Comparison of ENCODE assay signal across 1 fruit fly cellular context in genomic region chr2L:14160887-14161286, dm6.
TF ChIP-seq lines count a peak whose summit lies in the region.

No protein-coding gene starts in this region.

TF ChIP-seq in whole organism, embryonic, 481 proteins besides CTCF, POLR2A, EP300 and RAD21 (continued from another document and continues in another):
- TF ChIP-seq Poxn (GFP tag; IDR thresholded peaks at IDR 0.05; lab: Robert Waterston, UW) (no peak), ttk (GFP tag; IDR thresholded peaks at IDR 0.05; lab: Robert Waterston, UW) (no peak), wor (GFP tag; IDR thresholded peaks at IDR 0.05; lab: Robert Waterston, UW) (no peak), CG17359 (tag; optimal IDR thresholded peaks at IDR 0.05; lab: Kevin White, UChicago) (peak; percentile 34), CG10654 (GFP tag; optimal IDR thresholded peaks at IDR 0.05; lab: Kevin White, UChicago) (no peak), MESR4 (GFP tag; optimal IDR thresholded peaks at IDR 0.05; lab: Kevin White, UChicago) (no peak), CG4328 (GFP tag; optimal IDR thresholded peaks at IDR 0.05; lab: Kevin White, UChicago) (no peak), CG6683 (GFP tag; optimal IDR thresholded peaks at IDR 0.05; lab: Kevin White, UChicago) (no peak), cad (GFP tag; optimal IDR thresholded peaks at IDR 0.05; lab: Kevin White, UChicago) (no peak), CG34422 (GFP tag; IDR thresholded peaks at IDR 0.05; lab: Robert Waterston, UW) (no peak), HLH4C (GFP tag; IDR thresholded peaks at IDR 0.05; lab: Robert Waterston, UW; ENCODE audit: partially characterized antibody) (no peak), CG3995 (GFP tag; optimal IDR thresholded peaks at IDR 0.05; lab: Kevin White, UChicago) (no peak), amos (GFP tag; IDR thresholded peaks at IDR 0.05; lab: Robert Waterston, UW; ENCODE audit: partially characterized antibody) (peak; percentile 68), vvl (GFP tag; IDR thresholded peaks at IDR 0.05; lab: Robert Waterston, UW) (no peak; the same call in 1 of the 2 replicates), CG33213 (GFP tag; optimal IDR thresholded peaks at IDR 0.05; lab: Kevin White, UChicago) (no peak), CG15696 (tag; optimal IDR thresholded peaks at IDR 0.05; lab: Kevin White, UChicago) (peak; percentile 48), CG13894 (tag; optimal IDR thresholded peaks at IDR 0.05; lab: Kevin White, UChicago) (peak; percentile 18), CG6654 (GFP tag; optimal IDR thresholded peaks at IDR 0.05; lab: Kevin White, UChicago) (no peak), Xbp1 (GFP tag; optimal IDR thresholded peaks at IDR 0.05; lab: Kevin White, UChicago) (peak; percentile 60), Gug (GFP tag; IDR thresholded peaks at IDR 0.05; lab: Robert Waterston, UW) (no peak), dati (GFP tag; IDR thresholded peaks at IDR 0.05; lab: Robert Waterston, UW) (0 out of 2 replicates have a peak, but pooled peaks have one; percentile 19), YL-1 (GFP tag; optimal IDR thresholded peaks at IDR 0.05; lab: Kevin White, UChicago) (no peak), CG30431 (GFP tag; optimal IDR thresholded peaks at IDR 0.05; lab: Kevin White, UChicago) (no peak), CG15269 (tag; optimal IDR thresholded peaks at IDR 0.05; lab: Kevin White, UChicago) (no peak), D19B (GFP tag; optimal IDR thresholded peaks at IDR 0.05; lab: Kevin White, UChicago) (no peak), prd (optimal IDR thresholded peaks at IDR 0.05; lab: Kevin White, UChicago) (no peak), prd (GFP tag; IDR thresholded peaks at IDR 0.05; lab: Robert Waterston, UW) (peak; percentile 43; the same call in 2 of the 3 replicates), CG11723 (GFP tag; optimal IDR thresholded peaks at IDR 0.05; lab: Kevin White, UChicago) (no peak), CG6765 (GFP tag; optimal IDR thresholded peaks at IDR 0.05; lab: Kevin White, UChicago) (no peak), Elba2 (GFP tag; optimal IDR thresholded peaks at IDR 0.05; lab: Kevin White, UChicago) (no peak), CG10979 (tag; optimal IDR thresholded peaks at IDR 0.05; lab: Kevin White, UChicago) (peak; percentile 84), CG12104 (GFP tag; optimal IDR thresholded peaks at IDR 0.05; lab: Kevin White, UChicago) (no peak), CG14050 (GFP tag; IDR thresholded peaks at IDR 0.05; lab: Robert Waterston, UW) (no peak), CG11696 (GFP tag; IDR thresholded peaks at IDR 0.05; lab: Robert Waterston, UW) (no peak), CG6689 (GFP tag; IDR thresholded peaks at IDR 0.05; lab: Robert Waterston, UW) (no peak), luna (GFP tag; optimal IDR thresholded peaks at IDR 0.05; lab: Kevin White, UChicago) (no peak), pnt (GFP tag; optimal IDR thresholded peaks at IDR 0.05; lab: Kevin White, UChicago) (peak; percentile 33), pfk (GFP tag; optimal IDR thresholded peaks at IDR 0.05; lab: Kevin White, UChicago) (no peak), CG1602 (GFP tag; optimal IDR thresholded peaks at IDR 0.05; lab: Kevin White, UChicago) (no peak), trh (GFP tag; optimal IDR thresholded peaks at IDR 0.05; lab: Kevin White, UChicago) (no peak), ERR (GFP tag; optimal IDR thresholded peaks at IDR 0.05; lab: Kevin White, UChicago) (no peak), CG9609 (GFP tag; optimal IDR thresholded peaks at IDR 0.05; lab: Kevin White, UChicago) (peak; percentile 5), CG16813 (GFP tag; IDR thresholded peaks at IDR 0.05; lab: Robert Waterston, UW; ENCODE audit: partially characterized antibody) (peak; percentile 62; the same call in 2 of the 3 replicates), Dbx (GFP tag; IDR thresholded peaks at IDR 0.05; lab: Robert Waterston, UW) (no peak), PHDP (tag; optimal IDR thresholded peaks at IDR 0.05; lab: Kevin White, UChicago) (no peak), CG18764 (GFP tag; optimal IDR thresholded peaks at IDR 0.05; lab: Kevin White, UChicago) (no peak), Doc2 (GFP tag; IDR thresholded peaks at IDR 0.05; lab: Robert Waterston, UW) (no peak), repo (GFP tag; optimal IDR thresholded peaks at IDR 0.05; lab: Kevin White, UChicago) (no peak), nmo (GFP tag; optimal IDR thresholded peaks at IDR 0.05; lab: Kevin White, UChicago) (peak; percentile 35), usp (GFP tag; optimal IDR thresholded peaks at IDR 0.05; lab: Kevin White, UChicago) (no peak), CG18619 (GFP tag; optimal IDR thresholded peaks at IDR 0.05; lab: Kevin White, UChicago) (no peak), Hr3 (GFP tag; optimal IDR thresholded peaks at IDR 0.05; lab: Kevin White, UChicago) (peak; percentile 30), tap (tag; optimal IDR thresholded peaks at IDR 0.05; lab: Kevin White, UChicago) (no peak), Abd-B (GFP tag; optimal IDR thresholded peaks at IDR 0.05; lab: Kevin White, UChicago) (no peak), CG13123 (GFP tag; optimal IDR thresholded peaks at IDR 0.05; lab: Kevin White, UChicago) (no peak), CG11456 (GFP tag; IDR thresholded peaks at IDR 0.05; lab: Robert Waterston, UW) (peak; percentile 74; the same call in 2 of the 3 replicates), ftz-f1 (GFP tag; optimal IDR thresholded peaks at IDR 0.05; lab: Kevin White, UChicago) (no peak), CG10274 (GFP tag; optimal IDR thresholded peaks at IDR 0.05; lab: Kevin White, UChicago) (no peak), BEAF-32 (GFP tag; optimal IDR thresholded peaks at IDR 0.05; lab: Kevin White, UChicago) (no peak), CG10366 (GFP tag; IDR thresholded peaks at IDR 0.05; lab: Robert Waterston, UW) (no peak), CG8290 (GFP tag; optimal IDR thresholded peaks at IDR 0.05; lab: Kevin White, UChicago) (no peak), CG8290 (tag; optimal IDR thresholded peaks at IDR 0.05; lab: Kevin White, UChicago) (no peak), E2f2 (GFP tag; IDR thresholded peaks at IDR 0.05; lab: Robert Waterston, UW) (0 out of 2 replicates have a peak, but pooled peaks have one; percentile 7), gsb-n (tag; optimal IDR thresholded peaks at IDR 0.05; lab: Kevin White, UChicago) (no peak), CG7987 (GFP tag; optimal IDR thresholded peaks at IDR 0.05; lab: Kevin White, UChicago) (no peak), CG42726 (GFP tag; IDR thresholded peaks at IDR 0.05; lab: Robert Waterston, UW; ENCODE audit: partially characterized antibody) (peak; percentile 79), Hr78 (GFP tag; optimal IDR thresholded peaks at IDR 0.05; lab: Kevin White, UChicago) (no peak), CG11085 (GFP tag; IDR thresholded peaks at IDR 0.05; lab: Robert Waterston, UW) (no peak), seq (GFP tag; IDR thresholded peaks at IDR 0.05; lab: Robert Waterston, UW) (no peak), ato (GFP tag; IDR thresholded peaks at IDR 0.05; lab: Robert Waterston, UW; ENCODE audit: partially characterized antibody) (no peak), CG34224 (GFP tag; IDR thresholded peaks at IDR 0.05; lab: Robert Waterston, UW; ENCODE audit: partially characterized antibody) (no peak), hth (optimal IDR thresholded peaks at IDR 0.05; lab: Kevin White, UChicago) (no peak), CG10147 (GFP tag; optimal IDR thresholded peaks at IDR 0.05; lab: Kevin White, UChicago) (no peak), CG12942 (GFP tag; optimal IDR thresholded peaks at IDR 0.05; lab: Kevin White, UChicago) (no peak), CG18262 (tag; optimal IDR thresholded peaks at IDR 0.05; lab: Kevin White, UChicago) (no peak), psq (GFP tag; optimal IDR thresholded peaks at IDR 0.05; lab: Kevin White, UChicago) (no peak), CG2678 (tag; optimal IDR thresholded peaks at IDR 0.05; lab: Kevin White, UChicago) (no peak), Taf1 (GFP tag; IDR thresholded peaks at IDR 0.05; lab: Robert Waterston, UW) (no peak), CG1529 (GFP tag; optimal IDR thresholded peaks at IDR 0.05; lab: Kevin White, UChicago) (no peak), CG14667 (GFP tag; IDR thresholded peaks at IDR 0.05; lab: Robert Waterston, UW) (0 out of 2 replicates have a peak, but pooled peaks have one; percentile 28), CG15514 (GFP tag; optimal IDR thresholded peaks at IDR 0.05; lab: Kevin White, UChicago) (no peak), Camta (GFP tag; optimal IDR thresholded peaks at IDR 0.05; lab: Kevin White, UChicago) (no peak), Ssrp (tag; optimal IDR thresholded peaks at IDR 0.05; lab: Kevin White, UChicago) (no peak), gfzf (GFP tag; optimal IDR thresholded peaks at IDR 0.05; lab: Kevin White, UChicago) (no peak), Adf1 (GFP tag; IDR thresholded peaks at IDR 0.05; lab: Robert Waterston, UW) (no peak), gt (GFP tag; IDR thresholded peaks at IDR 0.05; lab: Robert Waterston, UW) (no peak), nerfin-2 (GFP tag; IDR thresholded peaks at IDR 0.05; lab: Robert Waterston, UW; ENCODE audit: partially characterized antibody) (no peak), bbx (GFP tag; IDR thresholded peaks at IDR 0.05; lab: Robert Waterston, UW; ENCODE audit: partially characterized antibody) (no peak), Scr (GFP tag; IDR thresholded peaks at IDR 0.05; lab: Robert Waterston, UW; ENCODE audit: partially characterized antibody) (no peak), CG4820 (GFP tag; optimal IDR thresholded peaks at IDR 0.05; lab: Kevin White, UChicago) (peak; percentile 13), HLH54F (GFP tag; optimal IDR thresholded peaks at IDR 0.05; lab: Kevin White, UChicago) (no peak), Sox102F (GFP tag; optimal IDR thresholded peaks at IDR 0.05; lab: Kevin White, UChicago) (peak; percentile 44), CG5245 (GFP tag; optimal IDR thresholded peaks at IDR 0.05; lab: Kevin White, UChicago) (peak; percentile 14), pita (GFP tag; optimal IDR thresholded peaks at IDR 0.05; lab: Kevin White, UChicago) (peak; percentile 15), bab2 (GFP tag; optimal IDR thresholded peaks at IDR 0.05; lab: Kevin White, UChicago) (no peak), al (GFP tag; IDR thresholded peaks at IDR 0.05; lab: Robert Waterston, UW) (no peak), CG12299 (tag; optimal IDR thresholded peaks at IDR 0.05; lab: Kevin White, UChicago) (no peak), CG4424 (GFP tag; optimal IDR thresholded peaks at IDR 0.05; lab: Kevin White, UChicago) (peak; percentile 26), ham (GFP tag; IDR thresholded peaks at IDR 0.05; lab: Robert Waterston, UW) (no peak), CG7839 (tag; optimal IDR thresholded peaks at IDR 0.05; lab: Kevin White, UChicago) (no peak), da (GFP tag; optimal IDR thresholded peaks at IDR 0.05; lab: Kevin White, UChicago) (no peak), ara (GFP tag; IDR thresholded peaks at IDR 0.05; lab: Robert Waterston, UW) (no peak), CG14710 (tag; optimal IDR thresholded peaks at IDR 0.05; lab: Kevin White, UChicago) (no peak), Pdp1 (GFP tag; optimal IDR thresholded peaks at IDR 0.05; lab: Kevin White, UChicago) (no peak), tna (GFP tag; IDR thresholded peaks at IDR 0.05; lab: Robert Waterston, UW; ENCODE audit: partially characterized antibody) (no peak), caup (GFP tag; optimal IDR thresholded peaks at IDR 0.05; lab: Kevin White, UChicago; ENCODE audit: severe bottlenecking) (no peak), chif (GFP tag; optimal IDR thresholded peaks at IDR 0.05; lab: Kevin White, UChicago) (peak in 1 of 2 experiments; percentile 59), CG15011 (GFP tag; optimal IDR thresholded peaks at IDR 0.05; lab: Kevin White, UChicago) (no peak), mld (GFP tag; IDR thresholded peaks at IDR 0.05; lab: Robert Waterston, UW; ENCODE audit: partially characterized antibody) (no peak), klu (GFP tag; IDR thresholded peaks at IDR 0.05; lab: Robert Waterston, UW) (no peak), dm (GFP tag; optimal IDR thresholded peaks at IDR 0.05; lab: Kevin White, UChicago) (no peak), Chrac-16 (GFP tag; optimal IDR thresholded peaks at IDR 0.05; lab: Kevin White, UChicago) (peak; percentile 43), CG1832 (GFP tag; optimal IDR thresholded peaks at IDR 0.05; lab: Kevin White, UChicago) (no peak), gcm (GFP tag; optimal IDR thresholded peaks at IDR 0.05; lab: Kevin White, UChicago) (no peak), chinmo (GFP tag; IDR thresholded peaks at IDR 0.05; lab: Robert Waterston, UW; ENCODE audit: partially characterized antibody) (no peak), Hsf (GFP tag; optimal IDR thresholded peaks at IDR 0.05; lab: Kevin White, UChicago) (peak; percentile 43), Ets97D (GFP tag; optimal IDR thresholded peaks at IDR 0.05; lab: Kevin White, UChicago) (peak; percentile 13), chm (GFP tag; IDR thresholded peaks at IDR 0.05; lab: Robert Waterston, UW) (no peak), tx (GFP tag; optimal IDR thresholded peaks at IDR 0.05; lab: Kevin White, UChicago) (no peak), CG34376 (GFP tag; optimal IDR thresholded peaks at IDR 0.05; lab: Kevin White, UChicago) (no peak), CG8359 (GFP tag; optimal IDR thresholded peaks at IDR 0.05; lab: Kevin White, UChicago; ENCODE audit: borderline replicate concordance) (no peak), gce (GFP tag; IDR thresholded peaks at IDR 0.05; lab: Robert Waterston, UW) (no peak), CG2116 (GFP tag; optimal IDR thresholded peaks at IDR 0.05; lab: Kevin White, UChicago) (no peak), TFAM (GFP tag; optimal IDR thresholded peaks at IDR 0.05; lab: Kevin White, UChicago) (no peak), CG7372 (GFP tag; IDR thresholded peaks at IDR 0.05; lab: Robert Waterston, UW) (no peak), CG4404 (GFP tag; IDR thresholded peaks at IDR 0.05; lab: Robert Waterston, UW) (no peak), CG8388 (GFP tag; optimal IDR thresholded peaks at IDR 0.05; lab: Kevin White, UChicago) (no peak), mirr (GFP tag; optimal IDR thresholded peaks at IDR 0.05; lab: Kevin White, UChicago) (no peak), lilli (GFP tag; optimal IDR thresholded peaks at IDR 0.05; lab: Kevin White, UChicago) (no peak), CG13287 (GFP tag; IDR thresholded peaks at IDR 0.05; lab: Robert Waterston, UW; ENCODE audit: partially characterized antibody) (peak; percentile 13; the same call in 1 of the 2 replicates), aop (GFP tag; IDR thresholded peaks at IDR 0.05; lab: Robert Waterston, UW) (no peak), inv (GFP tag; IDR thresholded peaks at IDR 0.05; lab: Robert Waterston, UW; ENCODE audit: partially characterized antibody) (no peak), Opbp (GFP tag; IDR thresholded peaks at IDR 0.05; lab: Robert Waterston, UW; ENCODE audit: partially characterized antibody) (peak; percentile 63; the same call in 1 of the 3 replicates), jigr1 (GFP tag; IDR thresholded peaks at IDR 0.05; lab: Robert Waterston, UW) (no peak), vfl (GFP tag; optimal IDR thresholded peaks at IDR 0.05; lab: Kevin White, UChicago) (no peak)
